Fruit fly (Drosophila melanogaster) whole organism, embryonic: ENCODE data around the gene IntS10.

Source experiments
- Antp ChIP-seq: fragments of 200-800 bp; sonication (Bioruptor generic); optimal IDR thresholded peaks from 3 replicates; lab custom pipeline; 2016; ENCODE audit warnings: missing biosample characterization, missing genetic modification characterization
- Atf3 ChIP-seq: fragments of 200-800 bp; sonication (Bioruptor generic); optimal IDR thresholded peaks from 3 replicates; lab custom pipeline; 2016; ENCODE audit warnings: missing biosample characterization, missing genetic modification characterization
- Bdp1 ChIP-seq: fragments of 200-800 bp; sonication (Bioruptor generic); optimal IDR thresholded peaks from 3 replicates; lab custom pipeline; 2016; ENCODE audit warnings: missing biosample characterization, missing genetic modification characterization
- Bgb ChIP-seq: fragments of 200-800 bp; sonication (Bioruptor generic); IDR thresholded peaks from 2 replicates; pipeline ENCODE4 v1.3.6; 2022; ENCODE audit warnings: missing biosample characterization, missing genetic modification characterization; ENCODE audit not compliant: partially characterized antibody
- C15 ChIP-seq: fragments of 200-800 bp; sonication (Bioruptor generic); IDR thresholded peaks from 3 replicates; pipeline ENCODE4 v1.3.6; 2022; ENCODE audit warnings: missing biosample characterization, missing genetic modification characterization
- CG10959 ChIP-seq: fragments of 200-800 bp; sonication (Bioruptor generic); IDR thresholded peaks from 2 replicates; pipeline ENCODE4 v1.3.6; 2022; ENCODE audit warnings: missing biosample characterization, missing genetic modification characterization
- CG11398 ChIP-seq: fragments of 200-800 bp; sonication (Bioruptor generic); optimal IDR thresholded peaks from 2 replicates; lab custom pipeline; 2016; ENCODE audit warnings: missing biosample characterization, missing genetic modification characterization
- CG11696 ChIP-seq: fragments of 200-800 bp; sonication (Bioruptor generic); IDR thresholded peaks from 2 replicates; pipeline ENCODE4 v1.3.6; 2022; ENCODE audit warnings: missing biosample characterization, missing genetic modification characterization
- CG13894 ChIP-seq: fragments of 200-800 bp; sonication (Bioruptor generic); optimal IDR thresholded peaks from 3 replicates; lab custom pipeline; 2018; ENCODE audit warnings: missing biosample characterization, mild to moderate bottlenecking, missing genetic modification characterization, moderate library complexity
- CG14014 ChIP-seq: fragments of 200-800 bp; sonication (Bioruptor generic); IDR thresholded peaks from 2 replicates; pipeline ENCODE4 v1.3.6; 2022; ENCODE audit warnings: missing biosample characterization, missing genetic modification characterization
- CG15514 ChIP-seq: fragments of 200-800 bp; sonication (Bioruptor generic); optimal IDR thresholded peaks from 3 replicates; lab custom pipeline; 2017; ENCODE audit warnings: missing biosample characterization, missing genetic modification characterization, mild to moderate bottlenecking, moderate library complexity, missing genetic modification reagents
- CG16779 ChIP-seq: fragments of 200-800 bp; sonication (Bioruptor generic); IDR thresholded peaks from 2 replicates; pipeline ENCODE4 v1.3.6; 2022; ENCODE audit warnings: missing biosample characterization, missing genetic modification characterization
- CG17186 ChIP-seq: fragments of 200-800 bp; sonication (Bioruptor generic); optimal IDR thresholded peaks from 3 replicates; lab custom pipeline; 2017; ENCODE audit warnings: missing biosample characterization, missing genetic modification reagents, missing genetic modification characterization
- CG17612 ChIP-seq: fragments of 200-800 bp; sonication (Bioruptor generic); IDR thresholded peaks from 2 replicates; pipeline ENCODE4 v1.3.6; 2022; ENCODE audit warnings: missing biosample characterization, missing genetic modification characterization
- CG3407 ChIP-seq: fragments of 200-800 bp; sonication (Bioruptor generic); optimal IDR thresholded peaks from 2 replicates; lab custom pipeline; 2018; ENCODE audit warnings: missing biosample characterization, mild to moderate bottlenecking, missing genetic modification characterization
- CG3726 ChIP-seq: fragments of 200-800 bp; sonication (Bioruptor generic); IDR thresholded peaks from 3 replicates; pipeline ENCODE4, ENCODE4 v1.3.6; 2022; ENCODE audit warnings: missing biosample characterization, missing genetic modification characterization
- CG42726 ChIP-seq: fragments of 200-800 bp; sonication (Bioruptor generic); IDR thresholded peaks from 2 replicates; pipeline ENCODE4 v1.3.6; 2022; ENCODE audit warnings: missing biosample characterization, missing genetic modification characterization; ENCODE audit not compliant: partially characterized antibody
- CG6272 ChIP-seq: fragments of 200-800 bp; sonication (Bioruptor generic); IDR thresholded peaks from 2 replicates; pipeline ENCODE4 v1.3.6; 2022; ENCODE audit warnings: missing biosample characterization, missing genetic modification characterization
- CG8478 ChIP-seq: fragments of >200 bp; optimal IDR thresholded peaks from 2 replicates; lab custom pipeline; 2018
- CG8924 ChIP-seq: fragments of 200-800 bp; optimal IDR thresholded peaks from 3 replicates; lab custom pipeline; 2019; ENCODE audit warnings: missing biosample characterization, mild to moderate bottlenecking, missing genetic modification characterization, moderate library complexity
- CG9437 ChIP-seq: fragments of 200-800 bp; sonication (Bioruptor generic); optimal IDR thresholded peaks from 2 replicates; lab custom pipeline; 2018; ENCODE audit warnings: missing biosample characterization, mild to moderate bottlenecking, missing genetic modification characterization
- Dip2 ChIP-seq: fragments of 200-800 bp; sonication (Bioruptor generic); IDR thresholded peaks from 2 replicates; pipeline ENCODE4 v1.3.6; 2022; ENCODE audit warnings: missing biosample characterization, missing genetic modification characterization
- HmgD ChIP-seq: fragments of 200-800 bp; sonication (Bioruptor generic); optimal IDR thresholded peaks from 3 replicates; lab custom pipeline; 2016; ENCODE audit warnings: missing biosample characterization, missing genetic modification characterization
- NfI ChIP-seq: fragments of 200-800 bp; sonication (Bioruptor generic); optimal IDR thresholded peaks from 3 replicates; lab custom pipeline; 2018; ENCODE audit warnings: missing biosample characterization, mild to moderate bottlenecking, missing genetic modification characterization, moderate library complexity
- Oaz ChIP-seq: fragments of 200-800 bp; sonication (Bioruptor generic); IDR thresholded peaks from 2 replicates; pipeline ENCODE4 v1.3.6; 2022; ENCODE audit warnings: missing biosample characterization, missing genetic modification characterization
- Spps ChIP-seq: fragments of 200-800 bp; sonication (Bioruptor generic); optimal IDR thresholded peaks from 2 replicates; lab custom pipeline; 2018; ENCODE audit warnings: missing biosample characterization, mild to moderate bottlenecking, missing genetic modification characterization
- Taf1 ChIP-seq: fragments of 200-800 bp; sonication (Bioruptor generic); IDR thresholded peaks from 2 replicates; pipeline ENCODE4 v1.3.6; 2022; ENCODE audit warnings: missing biosample characterization, missing genetic modification characterization
- amos ChIP-seq: fragments of 200-800 bp; sonication (Bioruptor generic); IDR thresholded peaks from 2 replicates; pipeline ENCODE4 v1.3.6; 2022; ENCODE audit warnings: missing biosample characterization, missing genetic modification characterization; ENCODE audit not compliant: partially characterized antibody
- az2 ChIP-seq: fragments of 200-800 bp; sonication (Bioruptor generic); optimal IDR thresholded peaks from 3 replicates; lab custom pipeline; 2016; ENCODE audit warnings: missing biosample characterization, missing genetic modification characterization
- cg ChIP-seq: fragments of 200-800 bp; sonication (Bioruptor generic); optimal IDR thresholded peaks from 3 replicates; lab custom pipeline; 2019; ENCODE audit warnings: missing biosample characterization, mild to moderate bottlenecking, missing genetic modification characterization, moderate library complexity
- chinmo ChIP-seq: fragments of 200-800 bp; sonication (Bioruptor generic); IDR thresholded peaks from 4 replicates; pipeline ENCODE4 v1.3.6; 2022; ENCODE audit warnings: missing biosample characterization, missing genetic modification characterization; ENCODE audit not compliant: partially characterized antibody
- crc ChIP-seq: fragments of 200-800 bp; sonication (Bioruptor generic); optimal IDR thresholded peaks from 2 replicates; lab custom pipeline; 2016; ENCODE audit warnings: missing biosample characterization, missing genetic modification characterization
- crp ChIP-seq, 2 experiments: fragments of 200-800 bp; sonication (Bioruptor generic); optimal IDR thresholded peaks; 2 replicates in 1 of 2; 3 replicates in 1 of 2; lab custom pipeline; 2017; ENCODE audit warnings: missing biosample characterization in 2 of 2, missing genetic modification characterization in 2 of 2, mild to moderate bottlenecking in 1 of 2, moderate library complexity in 1 of 2
- disco-r ChIP-seq: fragments of 200-800 bp; sonication (Bioruptor generic); optimal IDR thresholded peaks from 2 replicates; lab custom pipeline; 2016; ENCODE audit warnings: missing biosample characterization, missing genetic modification characterization
- dysf ChIP-seq: fragments of 200-800 bp; sonication (Bioruptor generic); IDR thresholded peaks from 3 replicates; pipeline ENCODE4 v1.3.6; 2022; ENCODE audit warnings: missing biosample characterization, missing genetic modification characterization
- esg ChIP-seq: fragments of 200-800 bp; sonication (Bioruptor generic); conservative IDR thresholded peaks from 2 replicates; pipeline ENCODE4 v1.3.6; 2022; ENCODE audit warnings: missing biosample characterization, missing genetic modification characterization
- gcm2 ChIP-seq: fragments of 200-800 bp; sonication (Bioruptor generic); optimal IDR thresholded peaks from 2 replicates; lab custom pipeline; 2016; ENCODE audit warnings: missing biosample characterization, missing genetic modification characterization
- gfzf ChIP-seq: fragments of 200-800 bp; sonication (Bioruptor generic); optimal IDR thresholded peaks from 2 replicates; lab custom pipeline; 2016; ENCODE audit warnings: missing biosample characterization, mild to moderate bottlenecking, missing genetic modification characterization, moderate library complexity
- grn ChIP-seq: fragments of 200-800 bp; sonication (Bioruptor generic); optimal IDR thresholded peaks from 3 replicates; lab custom pipeline; 2017; ENCODE audit warnings: missing biosample characterization, missing genetic modification characterization
- maf-S ChIP-seq: fragments of 200-800 bp; sonication (Bioruptor generic); optimal IDR thresholded peaks from 2 replicates; lab custom pipeline; 2016; ENCODE audit warnings: missing biosample characterization, missing genetic modification characterization
- mld ChIP-seq: fragments of 200-800 bp; sonication (Bioruptor generic); IDR thresholded peaks from 3 replicates; pipeline ENCODE4 v1.3.6; 2022; ENCODE audit warnings: missing biosample characterization, missing genetic modification characterization; ENCODE audit not compliant: partially characterized antibody
- odd ChIP-seq: fragments of 200-800 bp; sonication (Bioruptor generic); optimal IDR thresholded peaks from 2 replicates; lab custom pipeline; 2017; ENCODE audit warnings: missing biosample characterization, mild to moderate bottlenecking, missing genetic modification characterization
- pita ChIP-seq: fragments of 200-800 bp; sonication (Bioruptor generic); optimal IDR thresholded peaks from 2 replicates; lab custom pipeline; 2017; ENCODE audit warnings: missing biosample characterization, mild to moderate bottlenecking, missing genetic modification characterization
- pum ChIP-seq: fragments of 200-800 bp; sonication (Bioruptor generic); optimal IDR thresholded peaks from 2 replicates; lab custom pipeline; 2016; ENCODE audit warnings: missing biosample characterization, missing genetic modification characterization
- ranshi ChIP-seq: fragments of 200-800 bp; sonication (Bioruptor generic); IDR thresholded peaks from 2 replicates; pipeline ENCODE4 v1.3.6; 2022; ENCODE audit warnings: missing biosample characterization, missing genetic modification characterization
- row ChIP-seq: fragments of 200-800 bp; sonication (Bioruptor generic); IDR thresholded peaks from 3 replicates; pipeline ENCODE4 v1.3.6; 2022; ENCODE audit warnings: missing biosample characterization, missing genetic modification characterization
- scrt ChIP-seq: fragments of 200-800 bp; sonication (Bioruptor generic); optimal IDR thresholded peaks from 2 replicates; lab custom pipeline; 2018; ENCODE audit warnings: missing biosample characterization, mild to moderate bottlenecking, missing genetic modification characterization, moderate library complexity
- sens-2 ChIP-seq: fragments of 200-800 bp; sonication (Bioruptor generic); IDR thresholded peaks from 2 replicates; pipeline ENCODE4 v1.3.6; 2022; ENCODE audit warnings: missing biosample characterization, missing genetic modification characterization
- sisA ChIP-seq: fragments of 200-800 bp; sonication (Bioruptor generic); IDR thresholded peaks from 2 replicates; pipeline ENCODE4 v1.3.6; 2022; ENCODE audit warnings: missing biosample characterization, missing genetic modification characterization
- slbo ChIP-seq: fragments of 200-800 bp; sonication (Bioruptor generic); IDR thresholded peaks from 2 replicates; pipeline ENCODE4 v1.3.6; 2022; ENCODE audit warnings: missing biosample characterization, missing genetic modification characterization
- tin ChIP-seq: fragments of 200-800 bp; sonication (Bioruptor generic); optimal IDR thresholded peaks from 3 replicates; lab custom pipeline; 2016; ENCODE audit warnings: missing biosample characterization, missing genetic modification characterization
- toy ChIP-seq: fragments of 200-800 bp; sonication (Bioruptor generic); IDR thresholded peaks from 2 replicates; pipeline ENCODE4 v1.3.6; 2022; ENCODE audit warnings: missing biosample characterization, missing genetic modification characterization

IntS10 gene

DNA sequence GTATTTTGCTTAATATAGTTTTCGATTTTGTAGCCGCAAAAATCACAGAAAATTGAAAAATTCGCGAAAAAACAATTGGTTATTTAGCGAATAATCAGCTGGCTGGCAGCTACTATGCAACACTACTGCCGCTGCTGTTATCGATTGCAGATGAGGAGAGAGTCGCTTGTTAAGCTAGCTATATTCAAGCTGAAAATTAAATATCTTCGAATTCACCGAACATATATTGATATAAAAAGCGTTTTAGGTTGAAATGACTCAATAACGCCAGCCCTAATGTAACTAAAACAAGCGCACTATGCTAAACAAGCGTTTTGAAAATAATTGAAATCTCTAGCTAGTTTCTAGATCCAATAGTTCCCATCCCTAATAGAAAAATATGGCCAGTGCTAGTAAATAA, at the start of gene IntS10, which contains the start of the genes CG32264 and ntc (continued):
- TF ChIP-seq CG14014 (GFP tag; lab: Robert Waterston, UW) = peak; percentile 67
- peak; percentile 48 to 93 for TF ChIP-seq crp (GFP tag; optimal IDR thresholded peaks at IDR 0.05; lab: Kevin White, UChicago)
- TF ChIP-seq dysf (GFP tag; lab: Robert Waterston, UW) = peak; percentile 64; the same call in 2 of the 3 replicates
- no peak for TF ChIP-seq pita
- no peak for TF ChIP-seq CG3407 (GFP tag; lab: Kevin White, UChicago)
- no peak for TF ChIP-seq sens-2 (GFP tag; lab: Robert Waterston, UW)
- TF ChIP-seq mld (GFP tag; lab: Robert Waterston, UW) = no peak
- 0 out of 2 replicates have a peak, but pooled peaks have one; percentile 43 for TF ChIP-seq Bgb (GFP tag; lab: Robert Waterston, UW)
- peak; percentile 59 for TF ChIP-seq Atf3
- no peak for TF ChIP-seq C15 (GFP tag; lab: Robert Waterston, UW)
- peak; percentile 60 for TF ChIP-seq scrt (GFP tag; lab: Kevin White, UChicago)
- peak; percentile 71 for TF ChIP-seq Antp (GFP tag; lab: Kevin White, UChicago)
- TF ChIP-seq gfzf (GFP tag; lab: Kevin White, UChicago) = peak; percentile 22
- TF ChIP-seq row (GFP tag; lab: Robert Waterston, UW) = peak; percentile 94
- TF ChIP-seq cg (GFP tag; lab: Kevin White, UChicago) = no peak
- peak; percentile 39; the same call in 1 of the 2 replicates for TF ChIP-seq amos
- TF ChIP-seq CG11696 (GFP tag; lab: Robert Waterston, UW) = no peak
- TF ChIP-seq sisA (GFP tag; lab: Robert Waterston, UW) = peak; percentile 24; the same call in 1 of the 2 replicates
- no peak for TF ChIP-seq CG16779 (GFP tag; lab: Robert Waterston, UW)
- no peak for TF ChIP-seq Spps (tag; lab: Kevin White, UChicago)
- TF ChIP-seq CG11398 = peak; percentile 41
- TF ChIP-seq grn = no peak
- TF ChIP-seq gcm2 (GFP tag; lab: Kevin White, UChicago) = peak; percentile 16
- TF ChIP-seq Bdp1 = peak; percentile 53
- peak; percentile 79 for TF ChIP-seq maf-S (GFP tag; lab: Kevin White, UChicago)
- no peak for TF ChIP-seq Taf1 (GFP tag; lab: Robert Waterston, UW)
- TF ChIP-seq odd (GFP tag; lab: Kevin White, UChicago) = peak; percentile 4
- no peak for TF ChIP-seq CG17612 (GFP tag; lab: Robert Waterston, UW)
- peak; percentile 36 for TF ChIP-seq esg (GFP tag; lab: Robert Waterston, UW)
- peak; percentile 62 for TF ChIP-seq CG13894 (tag; lab: Kevin White, UChicago)
- TF ChIP-seq NfI = peak; percentile 80
- peak; percentile 69 for TF ChIP-seq CG9437
- TF ChIP-seq CG10959 = no peak
- peak; percentile 73 for TF ChIP-seq CG8924 (tag; lab: Kevin White, UChicago)
- TF ChIP-seq HmgD (GFP tag; lab: Kevin White, UChicago) = peak; percentile 81
- peak; percentile 70 for TF ChIP-seq tin (GFP tag; lab: Kevin White, UChicago)
- TF ChIP-seq CG15514 (GFP tag; lab: Kevin White, UChicago) = peak; percentile 78
- TF ChIP-seq az2 (GFP tag; lab: Kevin White, UChicago) = peak; percentile 66
- no peak for TF ChIP-seq CG3726
- TF ChIP-seq toy = no peak
- peak; percentile 72 for TF ChIP-seq slbo (GFP tag; lab: Robert Waterston, UW)
- TF ChIP-seq chinmo (GFP tag; lab: Robert Waterston, UW) = no peak
- 0 out of 2 replicates have a peak, but pooled peaks have one; percentile 20 for TF ChIP-seq Oaz (GFP tag; lab: Robert Waterston, UW)
- TF ChIP-seq ranshi (GFP tag; lab: Robert Waterston, UW) = 0 out of 2 replicates have a peak, but pooled peaks have one; percentile 55
- TF ChIP-seq disco-r = peak; percentile 70
- peak; percentile 68 for TF ChIP-seq crc (GFP tag; lab: Kevin White, UChicago)
- TF ChIP-seq CG6272 (GFP tag; lab: Robert Waterston, UW) = peak; percentile 64; the same call in 1 of the 2 replicates
- no peak for TF ChIP-seq CG42726 (GFP tag; lab: Robert Waterston, UW)
- TF ChIP-seq pum = peak; percentile 61
- no peak for TF ChIP-seq CG8478 (lab: Kevin White, UChicago)
- no peak for TF ChIP-seq Dip2 (GFP tag; lab: Robert Waterston, UW)
- no peak for TF ChIP-seq CG17186 (GFP tag; lab: Kevin White, UChicago)
